Worm (Caenorhabditis elegans): ENCODE results near the gene dhs-21.

- TF ChIP-seq ama-1 (optimal IDR thresholded peaks at IDR 0.05) = no peak
- no peak for TF ChIP-seq egl-27 (tag; optimal IDR thresholded peaks at IDR 0.05)
- TF ChIP-seq ztf-11 (tag; optimal IDR thresholded peaks at IDR 0.05) = no peak
- TF ChIP-seq ZK546.5 (tag; optimal IDR thresholded peaks at IDR 0.05) = no peak
- TF ChIP-seq R02D3.7 (tag; optimal IDR thresholded peaks at IDR 0.05) = no peak
- no peak for TF ChIP-seq aly-2 (tag; optimal IDR thresholded peaks at IDR 0.05)
- no peak for TF ChIP-seq mdl-1 (tag; optimal IDR thresholded peaks at IDR 0.05)
- no peak for TF ChIP-seq ceh-16 (tag; optimal IDR thresholded peaks at IDR 0.05)
These were observed 36.0 kb downstream of the dhs-21 start, which contains the start of gene istr-1 for ce11 chrV:12697364-12697901.

All from whole organism, L2 larva.